Fruit fly (Drosophila melanogaster) whole organism, embryonic: Measurements from ENCODE around the gene Dlc90F.

Experiments used
- CG10462 ChIP-seq: fragments of 200-800 bp; sonication (Bioruptor generic); optimal IDR thresholded peaks from 2 replicates; lab custom pipeline; 2016; ENCODE audit warnings: missing biosample characterization, missing genetic modification characterization
- CG11504 ChIP-seq: fragments of 200-800 bp; sonication (Bioruptor generic); optimal IDR thresholded peaks from 3 replicates; lab custom pipeline; 2019; ENCODE audit warnings: missing biosample characterization, mild to moderate bottlenecking, missing genetic modification characterization, moderate library complexity
- CG13624 ChIP-seq: fragments of 200-800 bp; sonication (Bioruptor generic); optimal IDR thresholded peaks from 2 replicates; lab custom pipeline; 2016; ENCODE audit warnings: missing biosample characterization, missing genetic modification characterization
- CG16863 ChIP-seq: fragments of 200-800 bp; sonication (Bioruptor generic); optimal IDR thresholded peaks from 3 replicates; lab custom pipeline; 2016; ENCODE audit warnings: missing biosample characterization, missing genetic modification characterization
- CG17328 ChIP-seq: fragments of 200-800 bp; sonication (Bioruptor generic); IDR thresholded peaks from 2 replicates; pipeline ENCODE4 v1.3.6; 2022; ENCODE audit warnings: missing biosample characterization, missing genetic modification characterization
- CG17385 ChIP-seq: fragments of 200-800 bp; sonication (Bioruptor generic); optimal IDR thresholded peaks from 3 replicates; lab custom pipeline; 2018; ENCODE audit warnings: missing biosample characterization, mild to moderate bottlenecking, missing genetic modification characterization
- CG17829 ChIP-seq: fragments of 200-800 bp; optimal IDR thresholded peaks from 2 replicates; lab custom pipeline; 2019; ENCODE audit warnings: missing biosample characterization, mild to moderate bottlenecking, missing genetic modification characterization, moderate library complexity
- CG2875 ChIP-seq: fragments of 200-800 bp; sonication (Bioruptor generic); optimal IDR thresholded peaks from 2 replicates; lab custom pipeline; 2017; ENCODE audit warnings: missing biosample characterization, mild to moderate bottlenecking, missing genetic modification characterization, missing genetic modification reagents
- CG3163 ChIP-seq: fragments of 200-800 bp; sonication (Bioruptor generic); optimal IDR thresholded peaks from 3 replicates; lab custom pipeline; 2016; ENCODE audit warnings: missing biosample characterization, missing genetic modification characterization
- CG32532 ChIP-seq: fragments of 200-800 bp; sonication (Bioruptor generic); IDR thresholded peaks from 2 replicates; pipeline ENCODE4 v1.3.6; 2022; ENCODE audit warnings: missing biosample characterization, missing genetic modification characterization
- CG32767 ChIP-seq: fragments of 200-800 bp; sonication (Bioruptor generic); IDR thresholded peaks from 2 replicates; pipeline ENCODE4 v1.3.6; 2022; ENCODE audit warnings: missing biosample characterization, missing genetic modification characterization
- CG33213 ChIP-seq: fragments of 200-800 bp; sonication (Bioruptor generic); optimal IDR thresholded peaks from 3 replicates; lab custom pipeline; 2016; ENCODE audit warnings: missing biosample characterization, missing genetic modification characterization
- CG34224 ChIP-seq: fragments of 200-800 bp; sonication (Bioruptor generic); IDR thresholded peaks from 3 replicates; pipeline ENCODE4 v1.3.6; 2022; ENCODE audit warnings: missing biosample characterization, missing genetic modification characterization; ENCODE audit not compliant: partially characterized antibody
- CG34376 ChIP-seq: fragments of 200-800 bp; sonication (Bioruptor generic); optimal IDR thresholded peaks from 2 replicates; lab custom pipeline; 2018; ENCODE audit warnings: missing biosample characterization, mild to moderate bottlenecking, missing genetic modification characterization
- CG4282 ChIP-seq: fragments of 200-800 bp; sonication (Bioruptor generic); optimal IDR thresholded peaks from 2 replicates; lab custom pipeline; 2016; ENCODE audit warnings: missing biosample characterization, missing genetic modification characterization
- CG7963 ChIP-seq: fragments of 200-800 bp; sonication (Bioruptor generic); IDR thresholded peaks from 3 replicates; pipeline ENCODE4 v1.3.6; 2022; ENCODE audit warnings: missing biosample characterization, missing genetic modification characterization; ENCODE audit not compliant: partially characterized antibody
- CG8089 ChIP-seq: fragments of 200-800 bp; sonication (Bioruptor generic); optimal IDR thresholded peaks from 3 replicates; lab custom pipeline; 2016; ENCODE audit warnings: missing biosample characterization, missing genetic modification characterization
- CG9876 ChIP-seq: fragments of 200-800 bp; sonication (Bioruptor generic); optimal IDR thresholded peaks from 2 replicates; lab custom pipeline; 2016; ENCODE audit warnings: missing biosample characterization, missing genetic modification characterization
- CG9932 ChIP-seq: fragments of 200-800 bp; sonication (Bioruptor generic); IDR thresholded peaks from 2 replicates; pipeline ENCODE4 v1.3.6; 2022; ENCODE audit warnings: missing biosample characterization, missing genetic modification characterization
- CoRest ChIP-seq: fragments of 200-800 bp; sonication (Bioruptor generic); optimal IDR thresholded peaks from 3 replicates; lab custom pipeline; 2018; ENCODE audit warnings: missing biosample characterization, mild to moderate bottlenecking, missing genetic modification characterization, moderate library complexity
- CrebB ChIP-seq: fragments of 200-800 bp; sonication (Bioruptor generic); optimal IDR thresholded peaks from 3 replicates; lab custom pipeline; 2018; ENCODE audit warnings: missing biosample characterization, mild to moderate bottlenecking, missing genetic modification characterization
- Dll ChIP-seq: fragments of 200-800 bp; sonication (Bioruptor generic); IDR thresholded peaks from 4 replicates; pipeline ENCODE4 v1.3.6; 2022; ENCODE audit warnings: missing biosample characterization, missing genetic modification characterization; ENCODE audit not compliant: partially characterized antibody
- Dp ChIP-seq: fragments of 200-800 bp; sonication (Bioruptor generic); optimal IDR thresholded peaks from 2 replicates; lab custom pipeline; 2018; ENCODE audit warnings: missing biosample characterization, mild to moderate bottlenecking, missing genetic modification characterization, moderate library complexity
- Hsf ChIP-seq: fragments of 200-800 bp; sonication (Bioruptor generic); optimal IDR thresholded peaks from 3 replicates; lab custom pipeline; 2016; ENCODE audit warnings: missing biosample characterization, missing genetic modification characterization
- Side ChIP-seq: fragments of 200-800 bp; sonication (Bioruptor generic); optimal IDR thresholded peaks from 2 replicates; lab custom pipeline; 2016; ENCODE audit warnings: missing biosample characterization, missing genetic modification characterization
- ara ChIP-seq: fragments of 200-800 bp; sonication (Bioruptor generic); IDR thresholded peaks from 2 replicates; pipeline ENCODE4 v1.3.6; 2022; ENCODE audit warnings: missing biosample characterization, missing genetic modification characterization
- chn ChIP-seq: fragments of 200-800 bp; sonication (Bioruptor generic); optimal IDR thresholded peaks from 2 replicates; lab custom pipeline; 2016; ENCODE audit warnings: missing biosample characterization, missing genetic modification characterization
- ci ChIP-seq: fragments of 200-800 bp; sonication (Bioruptor generic); IDR thresholded peaks from 3 replicates; pipeline ENCODE4 v1.3.6; 2022; ENCODE audit warnings: missing biosample characterization, missing genetic modification characterization
- cwo ChIP-seq: fragments of 200-800 bp; sonication (Bioruptor generic); optimal IDR thresholded peaks from 3 replicates; lab custom pipeline; 2017; ENCODE audit warnings: missing biosample characterization, missing genetic modification characterization, mild to moderate bottlenecking, moderate library complexity, missing genetic modification reagents
- dati ChIP-seq: fragments of 200-800 bp; sonication (Bioruptor generic); IDR thresholded peaks from 2 replicates; pipeline ENCODE4 v1.3.6; 2022; ENCODE audit warnings: missing biosample characterization, missing genetic modification characterization
- ems ChIP-seq: fragments of 200-800 bp; sonication (Bioruptor generic); optimal IDR thresholded peaks from 3 replicates; lab custom pipeline; 2016; ENCODE audit warnings: missing biosample characterization, missing genetic modification characterization
- fd64A ChIP-seq: fragments of 200-800 bp; sonication (Bioruptor generic); optimal IDR thresholded peaks from 3 replicates; lab custom pipeline; 2018; ENCODE audit warnings: missing biosample characterization, mild to moderate bottlenecking, missing genetic modification characterization
- inv ChIP-seq: fragments of 200-800 bp; sonication (Bioruptor generic); IDR thresholded peaks from 2 replicates; pipeline ENCODE4 v1.3.6; 2022; ENCODE audit warnings: missing biosample characterization, missing genetic modification characterization; ENCODE audit not compliant: partially characterized antibody
- knrl ChIP-seq: fragments of 200-800 bp; sonication (Bioruptor generic); IDR thresholded peaks from 3 replicates; pipeline ENCODE4 v1.3.6; 2022; ENCODE audit warnings: missing biosample characterization, missing genetic modification characterization; ENCODE audit not compliant: partially characterized antibody
- luna ChIP-seq: fragments of 200-800 bp; sonication (Bioruptor generic); optimal IDR thresholded peaks from 2 replicates; lab custom pipeline; 2016; ENCODE audit warnings: missing biosample characterization, missing genetic modification characterization
- mirr ChIP-seq: fragments of 200-800 bp; sonication (Bioruptor generic); optimal IDR thresholded peaks from 3 replicates; lab custom pipeline; 2018; ENCODE audit warnings: missing biosample characterization, mild to moderate bottlenecking, missing genetic modification characterization
- mld ChIP-seq: fragments of 200-800 bp; sonication (Bioruptor generic); IDR thresholded peaks from 3 replicates; pipeline ENCODE4 v1.3.6; 2022; ENCODE audit warnings: missing biosample characterization, missing genetic modification characterization; ENCODE audit not compliant: partially characterized antibody
- otp ChIP-seq: fragments of 200-800 bp; sonication (Bioruptor generic); IDR thresholded peaks from 3 replicates; pipeline ENCODE4, ENCODE4 v1.3.6; 2022; ENCODE audit warnings: missing biosample characterization, missing genetic modification characterization
- pan ChIP-seq, 4 experiments: fragments of >200 bp in 3 of 4; fragments of 200-800 bp in 1 of 4; sonication (Bioruptor generic) in 1 of 4; optimal IDR thresholded peaks in 3 of 4; IDR thresholded peaks in 1 of 4; 2 replicates each; pipeline versions ENCODE4 v1.3.6 to Lab custom; 2017 to 2022; ENCODE audit warnings: missing biosample characterization in 2 of 4, missing genetic modification characterization in 2 of 4, mixed read lengths in 1 of 4
- peb ChIP-seq: fragments of 200-800 bp; sonication (Bioruptor generic); IDR thresholded peaks from 2 replicates; pipeline ENCODE4 v1.3.6; 2022; ENCODE audit warnings: missing biosample characterization, missing genetic modification characterization
- phol ChIP-seq: fragments of 200-800 bp; sonication (Bioruptor generic); optimal IDR thresholded peaks from 3 replicates; lab custom pipeline; 2018; ENCODE audit warnings: missing biosample characterization, mild to moderate bottlenecking, missing genetic modification characterization, moderate library complexity
- sd ChIP-seq: fragments of 200-800 bp; sonication (Bioruptor generic); optimal IDR thresholded peaks from 3 replicates; lab custom pipeline; 2018; ENCODE audit warnings: missing biosample characterization, mild to moderate bottlenecking, missing genetic modification characterization, moderate library complexity
- sens ChIP-seq: fragments of 200-800 bp; sonication (Bioruptor generic); peaks from one replicate; lab custom pipeline; 2016; ENCODE audit warnings: missing biosample characterization, missing genetic modification characterization
- seq ChIP-seq: fragments of 200-800 bp; sonication (Bioruptor generic); IDR thresholded peaks from 2 replicates; pipeline ENCODE4 v1.3.6; 2022; ENCODE audit warnings: missing biosample characterization, missing genetic modification characterization
- sim ChIP-seq: fragments of 200-800 bp; sonication (Bioruptor generic); IDR thresholded peaks from 2 replicates; pipeline ENCODE4 v1.3.6; 2022; ENCODE audit warnings: missing biosample characterization, missing genetic modification characterization
- sima ChIP-seq: fragments of 200-800 bp; sonication (Bioruptor generic); optimal IDR thresholded peaks from 2 replicates; lab custom pipeline; 2016; ENCODE audit warnings: missing biosample characterization, missing genetic modification characterization
- twi ChIP-seq: fragments of 200-800 bp; optimal IDR thresholded peaks from 2 replicates; lab custom pipeline; 2019; ENCODE audit warnings: missing biosample characterization, mild to moderate bottlenecking, missing genetic modification characterization, moderate library complexity
- wek ChIP-seq: fragments of 200-800 bp; sonication (Bioruptor generic); optimal IDR thresholded peaks from 3 replicates; lab custom pipeline; 2018; ENCODE audit warnings: missing biosample characterization, mild to moderate bottlenecking, missing genetic modification characterization, moderate library complexity
- zfh1 ChIP-seq: fragments of 200-800 bp; sonication (Bioruptor generic); IDR thresholded peaks from 3 replicates; pipeline ENCODE4 v1.3.6; 2022; ENCODE audit warnings: missing biosample characterization, missing genetic modification characterization

The Dlc90F gene

dm6 chr3R:18298298-18298899 lies 630 bp upstream of the Dlc90F start (continued):
- peak; percentile 60 for TF ChIP-seq mirr (GFP tag; lab: Kevin White, UChicago)
- no peak for TF ChIP-seq Dp (GFP tag; lab: Kevin White, UChicago)
- peak; percentile 27 for TF ChIP-seq wek (GFP tag; lab: Kevin White, UChicago)
- TF ChIP-seq Dll (GFP tag; lab: Robert Waterston, UW), result 0 out of 4 replicates have a peak, but pooled peaks have one; percentile 5
- TF ChIP-seq ci (GFP tag; lab: Robert Waterston, UW), result peak; percentile 65; the same call in 2 of the 3 replicates
- no peak for TF ChIP-seq phol
- peak; percentile 50 for TF ChIP-seq CG34376 (GFP tag; lab: Kevin White, UChicago)
- peak; percentile 72 for TF ChIP-seq sd (tag; lab: Kevin White, UChicago)
- TF ChIP-seq CG32532 (GFP tag; lab: Robert Waterston, UW), result peak; percentile 56
- peak; percentile 3 for TF ChIP-seq CG2875 (GFP tag; lab: Kevin White, UChicago)
- peak; percentile 5; the same call in 1 of the 2 replicates for TF ChIP-seq CG9932 (GFP tag; lab: Robert Waterston, UW)
- TF ChIP-seq CG17385 (GFP tag; lab: Kevin White, UChicago), result peak; percentile 22
- peak; percentile 68 for TF ChIP-seq sens
- TF ChIP-seq CG32767 (GFP tag; lab: Robert Waterston, UW), result no peak
- peak; percentile 13 for TF ChIP-seq CG4282 (GFP tag; lab: Kevin White, UChicago)
- peak; percentile 40 for TF ChIP-seq CrebB (tag; lab: Kevin White, UChicago)
- no peak for TF ChIP-seq ara (GFP tag; lab: Robert Waterston, UW)
- no peak for TF ChIP-seq CG7963 (GFP tag; lab: Robert Waterston, UW)
- TF ChIP-seq zfh1, result peak; percentile 22; the same call in 1 of the 3 replicates
- peak; percentile 35 for TF ChIP-seq Side (GFP tag; lab: Kevin White, UChicago)
- TF ChIP-seq CG34224 (GFP tag; lab: Robert Waterston, UW), result peak; percentile 42; the same call in 2 of the 3 replicates
- TF ChIP-seq CG17328 (GFP tag; lab: Robert Waterston, UW), result peak; percentile 44; the same call in 1 of the 2 replicates
- peak; percentile 23 for TF ChIP-seq chn
- no peak for TF ChIP-seq fd64A (GFP tag; lab: Kevin White, UChicago)
- peak; percentile 22 for TF ChIP-seq CG3163
- no peak for TF ChIP-seq luna (GFP tag; lab: Kevin White, UChicago)
- peak; percentile 22 for TF ChIP-seq ems (GFP tag; lab: Kevin White, UChicago)
- TF ChIP-seq sim (GFP tag; lab: Robert Waterston, UW), result 0 out of 2 replicates have a peak, but pooled peaks have one; percentile 50
- peak; percentile 70; the same call in 1 of the 3 replicates for TF ChIP-seq otp
- peak; percentile 74 for TF ChIP-seq seq (GFP tag; lab: Robert Waterston, UW)
- peak; percentile 38 for TF ChIP-seq CG8089 (GFP tag; lab: Kevin White, UChicago)
- no peak for TF ChIP-seq pan (optimal IDR thresholded peaks at IDR 0.05; lab: Kevin White, UChicago)
- TF ChIP-seq pan (GFP tag; optimal IDR thresholded peaks at IDR 0.05 in 1 of 2, IDR thresholded peaks at IDR 0.05 in 1 of 2), result peak in 1 of 2 experiments; percentile 17
- TF ChIP-seq mld, result no peak
- TF ChIP-seq, all 482 proteins: peak for 141

- no peak for TF ChIP-seq sima (GFP tag; lab: Kevin White, UChicago)
- TF ChIP-seq CG13624 (GFP tag; lab: Kevin White, UChicago), result peak; percentile 13
- peak; percentile 26 for TF ChIP-seq phol
- TF ChIP-seq CG33213 (GFP tag; lab: Kevin White, UChicago), result peak; percentile 24
- peak; percentile 98 for TF ChIP-seq cwo (GFP tag; lab: Kevin White, UChicago)
- peak; percentile 57 for TF ChIP-seq inv (GFP tag; lab: Robert Waterston, UW)
- no peak for TF ChIP-seq dati (GFP tag; lab: Robert Waterston, UW)
- TF ChIP-seq CG16863, result no peak
- TF ChIP-seq CoRest (tag; lab: Kevin White, UChicago), result peak; percentile 60
- TF ChIP-seq CG10462 (GFP tag; lab: Kevin White, UChicago), result no peak
- peak; percentile 52; the same call in 2 of the 3 replicates for TF ChIP-seq knrl (GFP tag; lab: Robert Waterston, UW)
- TF ChIP-seq CG9876 (GFP tag; lab: Kevin White, UChicago), result no peak
- peak; percentile 41 for TF ChIP-seq CG17829
- peak; percentile 49 for TF ChIP-seq twi (tag; lab: Kevin White, UChicago)
- no peak for TF ChIP-seq Hsf (GFP tag; lab: Kevin White, UChicago)
- peak; percentile 70 for TF ChIP-seq CG11504
- TF ChIP-seq peb (GFP tag; lab: Robert Waterston, UW), result no peak
These were observed 2.5 kb downstream of the Dlc90F start, which contains the start of gene Polr1E for dm6 chr3R:18301569-18301968. Gene Polr1E, minus strand, starts transcription at chr3R:18301728.
